Fruit fly (Drosophila melanogaster): ENCODE results near the gene CG1785.

- TF ChIP-seq Myc (optimal IDR thresholded peaks at IDR 0.05), result no peak
- TF ChIP-seq insv (optimal IDR thresholded peaks at IDR 0.05), result no peak
- TF ChIP-seq h (optimal IDR thresholded peaks at IDR 0.05), result no peak
- TF ChIP-seq ttk (optimal IDR thresholded peaks at IDR 0.05), result no peak
- no peak for TF ChIP-seq Sin3A (optimal IDR thresholded peaks at IDR 0.05)
- no peak for TF ChIP-seq psq (optimal IDR thresholded peaks at IDR 0.05)
Measured at dm6 chrX:8694066-8694822, 20.5 kb upstream of the CG1785 start.

Data from Kc167 (cell line).